Worm (Caenorhabditis elegans): ENCODE data around the gene act-5.

ce11 chrIII:13635235-13635634, 29.4 kb upstream of the act-5 start:
- TF ChIP-seq unc-62 (GFP tag; optimal IDR thresholded peaks at IDR 0.05 in 1 of 2) = no peak
- TF ChIP-seq unc-62 (tag; optimal IDR thresholded peaks at IDR 0.05) = no peak
- peak in 1 of 2 experiments; percentile 28 for TF ChIP-seq mdl-1 (tag; optimal IDR thresholded peaks at IDR 0.05)

Data from whole organism, L4 larva.